Fruit fly (Drosophila melanogaster) Kc167 (cell line): Measurements from ENCODE around the gene Ran-like.

ENCODE experiments used
- Myc ChIP-seq: fragments of >200 bp; optimal IDR thresholded peaks from 2 replicates; lab custom pipeline; 2017; ENCODE audit warnings: missing external identifiers
- Sin3A ChIP-seq: fragments of >200 bp; optimal IDR thresholded peaks from 2 replicates; lab custom pipeline; 2018; ENCODE audit warnings: missing external identifiers
- h ChIP-seq: fragments of >200 bp; optimal IDR thresholded peaks from 3 replicates; lab custom pipeline; 2018; ENCODE audit warnings: missing external identifiers
- insv ChIP-seq: fragments of >200 bp; optimal IDR thresholded peaks from 3 replicates; lab custom pipeline; 2018; ENCODE audit warnings: missing external identifiers
- psq ChIP-seq: fragments of >200 bp; optimal IDR thresholded peaks from 2 replicates; lab custom pipeline; 2017; ENCODE audit warnings: missing external identifiers
- ttk ChIP-seq: sonication (Bioruptor generic); optimal IDR thresholded peaks from 2 replicates; lab custom pipeline; 2017; ENCODE audit warnings: missing external identifiers

Ran-like gene

dm6 chr3L:15513264-15513663, 28.1 kb upstream of the Ran-like start:
- TF ChIP-seq Myc (lab: Kevin White, UChicago) (no peak), Sin3A (lab: Kevin White, UChicago) (no peak), insv (lab: Kevin White, UChicago) (no peak), ttk (lab: Kevin White, UChicago) (no peak), h (lab: Kevin White, UChicago) (no peak), psq (lab: Kevin White, UChicago) (no peak)

dm6 chr3L:15511688-15512250, 26.6 kb upstream of the Ran-like start:
- TF ChIP-seq Myc (lab: Kevin White, UChicago) = no peak
- no peak for TF ChIP-seq psq (lab: Kevin White, UChicago)
- TF ChIP-seq insv (lab: Kevin White, UChicago) = no peak
- no peak for TF ChIP-seq ttk (lab: Kevin White, UChicago)
- TF ChIP-seq Sin3A (lab: Kevin White, UChicago) = no peak
- no peak for TF ChIP-seq h (lab: Kevin White, UChicago)

dm6 chr3L:15510787-15511186, 25.6 kb upstream of the Ran-like start, which contains the start of gene MsrA:
MsrA (plus strand) TSS chr3L:15511052.
- TF ChIP-seq psq (lab: Kevin White, UChicago) (no peak), h (lab: Kevin White, UChicago) (no peak), ttk (lab: Kevin White, UChicago) (no peak), Sin3A (lab: Kevin White, UChicago) (no peak), insv (lab: Kevin White, UChicago) (no peak), Myc (lab: Kevin White, UChicago) (no peak)

- TF ChIP-seq ttk (lab: Kevin White, UChicago) (no peak), insv (lab: Kevin White, UChicago) (no peak), Sin3A (lab: Kevin White, UChicago) (no peak), Myc (lab: Kevin White, UChicago) (no peak), h (lab: Kevin White, UChicago) (no peak), psq (lab: Kevin White, UChicago) (no peak)
These were observed 24.2 kb upstream of the Ran-like start, which contains the start of the genes gdl and gdl-ORF39 for dm6 chr3L:15509398-15509797. gdl (plus strand) TSS chr3L:15509445. gdl-ORF39 (plus strand) TSS chr3L:15509445.

- no peak for TF ChIP-seq Myc (lab: Kevin White, UChicago)
- TF ChIP-seq psq (lab: Kevin White, UChicago) = no peak
- no peak for TF ChIP-seq ttk (lab: Kevin White, UChicago)
- no peak for TF ChIP-seq Sin3A (lab: Kevin White, UChicago)
- no peak for TF ChIP-seq h (lab: Kevin White, UChicago)
- TF ChIP-seq insv (lab: Kevin White, UChicago) = no peak
These were observed 23.5 kb upstream of the Ran-like start, which contains the start of gene Z600 for dm6 chr3L:15508750-15509149. Z600 (plus strand) TSS chr3L:15509061.

- TF ChIP-seq ttk (lab: Kevin White, UChicago) (no peak), h (lab: Kevin White, UChicago) (no peak), insv (lab: Kevin White, UChicago) (no peak)
These were observed 23.0 kb upstream of the Ran-like start, which contains the start of gene CG7841 for dm6 chr3L:15508233-15508632. CG7841 (minus strand) TSS chr3L:15508252.

dm6 chr3L:15507148-15507896, 22.1 kb upstream of the Ran-like start:
- TF ChIP-seq ttk (lab: Kevin White, UChicago) (no peak), psq (lab: Kevin White, UChicago) (no peak), Myc (lab: Kevin White, UChicago) (no peak), h (lab: Kevin White, UChicago) (no peak), Sin3A (lab: Kevin White, UChicago) (no peak), insv (lab: Kevin White, UChicago) (no peak)

dm6 chr3L:15506174-15506926, 21.1 kb upstream of the Ran-like start:
- TF ChIP-seq insv (lab: Kevin White, UChicago) (no peak), ttk (lab: Kevin White, UChicago) (no peak), Myc (lab: Kevin White, UChicago) (no peak), h (lab: Kevin White, UChicago) (no peak), psq (lab: Kevin White, UChicago) (no peak), Sin3A (lab: Kevin White, UChicago) (no peak)

- TF ChIP-seq Sin3A (lab: Kevin White, UChicago) (no peak), h (lab: Kevin White, UChicago) (no peak), ttk (lab: Kevin White, UChicago) (no peak), psq (lab: Kevin White, UChicago) (no peak), insv (lab: Kevin White, UChicago) (no peak), Myc (lab: Kevin White, UChicago) (no peak)
These were observed 19.5 kb upstream of the Ran-like start, which contains the start of gene CG7857 for dm6 chr3L:15504687-15505086. CG7857 (minus strand) TSS chr3L:15504894.

- TF ChIP-seq psq (lab: Kevin White, UChicago) (no peak), Sin3A (lab: Kevin White, UChicago) (no peak), Myc (lab: Kevin White, UChicago) (no peak)
These were observed 17.1 kb upstream of the Ran-like start for dm6 chr3L:15502256-15502655.

- TF ChIP-seq insv (lab: Kevin White, UChicago) (no peak), Sin3A (lab: Kevin White, UChicago) (no peak), Myc (lab: Kevin White, UChicago) (no peak), psq (lab: Kevin White, UChicago) (no peak), ttk (lab: Kevin White, UChicago) (no peak), h (lab: Kevin White, UChicago) (no peak)
These were observed 16.4 kb upstream of the Ran-like start for dm6 chr3L:15501646-15501972.
